Worm (Caenorhabditis elegans): ENCODE measurements around the gene ethe-1.

ethe-1 gene

ce11 chrIV:9508612-9509011 is at the start of gene ethe-1:
TSS of gene ethe-1 (minus strand) at chrIV:9508761.
- no peak for TF ChIP-seq unc-62 (GFP tag; optimal IDR thresholded peaks at IDR 0.05)

ce11 chrIV:9545986-9546385 is 37.4 kb upstream of the ethe-1 start, which contains the start of gene T05A1.5:
TSS of gene T05A1.5 (plus strand) at chrIV:9546286.
- no peak for TF ChIP-seq unc-62 (GFP tag; optimal IDR thresholded peaks at IDR 0.05)

- no peak for TF ChIP-seq unc-62 (GFP tag; optimal IDR thresholded peaks at IDR 0.05)
Observed at ce11 chrIV:9540342-9540856, 31.8 kb upstream of the ethe-1 start, which contains the start of gene fbl-1. TSS of gene fbl-1 (plus strand) at chrIV:9540806.

ce11 chrIV:9538214-9538613 is 29.7 kb upstream of the ethe-1 start:
- no peak for TF ChIP-seq unc-62 (GFP tag; optimal IDR thresholded peaks at IDR 0.05)

ce11 chrIV:9537500-9537899 is 28.9 kb upstream of the ethe-1 start:
- TF ChIP-seq unc-62 (GFP tag; optimal IDR thresholded peaks at IDR 0.05): no peak

ce11 chrIV:9536124-9536523 is 27.6 kb upstream of the ethe-1 start:
- TF ChIP-seq unc-62 (GFP tag; optimal IDR thresholded peaks at IDR 0.05): no peak

- no peak for TF ChIP-seq unc-62 (GFP tag; optimal IDR thresholded peaks at IDR 0.05)
Observed at ce11 chrIV:9535105-9535504, 26.5 kb upstream of the ethe-1 start.

- TF ChIP-seq unc-62 (GFP tag; optimal IDR thresholded peaks at IDR 0.05): no peak
Observed at ce11 chrIV:9534342-9534741, 25.8 kb upstream of the ethe-1 start.

- no peak for TF ChIP-seq unc-62 (GFP tag; optimal IDR thresholded peaks at IDR 0.05)
Observed at ce11 chrIV:9533071-9533470, 24.5 kb upstream of the ethe-1 start, which contains the start of gene F56H11.2. TSS of gene F56H11.2 (minus strand) at chrIV:9533171.

ce11 chrIV:9530768-9531167 is 22.2 kb upstream of the ethe-1 start:
- TF ChIP-seq unc-62 (GFP tag; optimal IDR thresholded peaks at IDR 0.05): no peak

ce11 chrIV:9529647-9530046 is 21.1 kb upstream of the ethe-1 start, which contains the start of gene elo-7:
TSS of gene elo-7 (plus strand) at chrIV:9529947.
- no peak for TF ChIP-seq unc-62 (GFP tag; optimal IDR thresholded peaks at IDR 0.05)

- no peak for TF ChIP-seq unc-62 (GFP tag; optimal IDR thresholded peaks at IDR 0.05)
Observed at ce11 chrIV:9527002-9527401, 18.4 kb upstream of the ethe-1 start.

ce11 chrIV:9525682-9526416 is 17.3 kb upstream of the ethe-1 start, which contains the start of gene elo-1:
TSS of gene elo-1 (plus strand) at chrIV:9526366.
- no peak for TF ChIP-seq unc-62 (GFP tag; optimal IDR thresholded peaks at IDR 0.05)

ce11 chrIV:9524849-9525460 is 16.4 kb upstream of the ethe-1 start, which contains the start of gene ndua-5:
TSS of gene ndua-5 (minus strand) at chrIV:9524899.
- no peak for TF ChIP-seq unc-62 (GFP tag; optimal IDR thresholded peaks at IDR 0.05)

- TF ChIP-seq unc-62 (GFP tag; optimal IDR thresholded peaks at IDR 0.05): no peak
Observed at ce11 chrIV:9523139-9523538, 14.6 kb upstream of the ethe-1 start.

- no peak for TF ChIP-seq unc-62 (GFP tag; optimal IDR thresholded peaks at IDR 0.05)
Observed at ce11 chrIV:9520629-9521028, 12.1 kb upstream of the ethe-1 start.

ce11 chrIV:9518608-9519007 is 10.0 kb upstream of the ethe-1 start, which contains the start of gene nlp-35:
TSS of gene nlp-35 (minus strand) at chrIV:9518926.
- no peak for TF ChIP-seq unc-62 (GFP tag; optimal IDR thresholded peaks at IDR 0.05)
